Worm (Caenorhabditis elegans) whole organism, L4/young adult: Measurements from ENCODE around the gene F33E11.2.

ENCODE experiments used
- W03F9.2 ChIP-seq: fragments of 150-350 bp; optimal IDR thresholded peaks from 2 replicates; lab custom pipeline; 2014; ENCODE audit warnings: missing biosample characterization, missing genetic modification characterization
- dao-5 ChIP-seq: sonication (generic microtip); optimal IDR thresholded peaks from 2 replicates; lab custom pipeline; 2016; ENCODE audit warnings: missing genotype, missing genetic modification characterization, moderate library complexity, missing compliant biosample characterization
- him-1 ChIP-seq: sonication (generic microtip); optimal IDR thresholded peaks from 2 replicates; lab custom pipeline; 2016; ENCODE audit warnings: missing genotype, missing genetic modification reagents, missing genetic modification characterization, missing compliant biosample characterization

DNA sequence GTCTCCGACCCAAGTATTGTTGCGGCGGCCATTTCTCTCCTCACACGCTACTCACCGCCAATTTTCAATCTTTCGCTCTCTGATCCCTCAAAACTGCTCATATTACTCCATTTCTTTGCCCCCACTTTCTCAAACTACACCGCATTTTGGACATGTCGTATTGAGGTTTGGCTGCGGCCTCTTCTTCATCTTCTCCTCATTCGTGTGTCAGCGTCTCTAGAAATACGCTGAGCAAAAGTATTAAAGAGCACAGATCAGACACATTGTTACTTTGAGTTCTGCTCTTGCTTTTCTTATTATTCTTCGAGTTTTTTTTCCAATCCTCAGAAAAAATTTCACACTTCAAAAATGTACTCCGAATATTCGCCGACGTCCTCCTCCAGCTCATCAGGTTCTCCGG lies 22.3 kb downstream of the F33E11.2 start:
- TF ChIP-seq him-1 (no peak), dao-5 (no peak), W03F9.2 (tag; lab: Kevin White, UChicago) (no peak)
